In the genomic region with DNA sequence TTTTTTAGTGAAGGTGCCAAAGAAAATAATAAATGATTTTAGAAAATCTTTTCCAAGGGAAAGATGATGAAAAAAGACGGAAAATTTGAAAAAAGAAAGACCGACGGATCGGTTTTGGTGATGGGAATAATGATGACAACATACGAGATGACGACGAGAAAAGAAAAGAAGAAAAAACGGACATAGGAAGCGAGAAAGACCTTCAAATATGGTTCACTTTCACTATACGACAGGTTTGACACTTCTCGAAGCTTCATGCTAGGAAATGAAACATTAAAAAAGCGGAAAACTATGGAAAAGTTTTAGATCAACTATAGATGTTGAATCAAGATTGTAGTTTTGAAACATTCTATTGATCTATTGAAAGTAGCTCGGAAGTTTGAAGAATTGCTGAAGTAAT, we compare ENCODE assay signal across 4 worm cellular contexts.
TF ChIP-seq lines count a peak whose summit lies in the region.

No protein-coding gene starts in this region.

TF ChIP-seq in whole organism, L1 larva, 84 proteins besides CTCF, POLR2A, EP300 and RAD21:
- TF ChIP-seq blmp-1 (tag; optimal IDR thresholded peaks at IDR 0.05; lab: Kevin White, UChicago), result peak; percentile 97
- no peak for TF ChIP-seq ets-5 (GFP tag; IDR thresholded peaks at IDR 0.05; lab: Robert Waterston, UW)
- no peak for TF ChIP-seq mab-9 (GFP tag; IDR thresholded peaks at IDR 0.05; lab: Robert Waterston, UW)
- peak; percentile 28 for TF ChIP-seq lin-14 (GFP tag; optimal IDR thresholded peaks at IDR 0.05; lab: Kevin White, UChicago)
- TF ChIP-seq sup-37 (GFP tag; optimal IDR thresholded peaks at IDR 0.05; lab: Kevin White, UChicago), result no peak
- no peak for TF ChIP-seq nhr-71 (tag; optimal IDR thresholded peaks at IDR 0.05; lab: Kevin White, UChicago)
- peak; percentile 74 for TF ChIP-seq nhr-85 (tag; lab: Kevin White, UChicago)

TF ChIP-seq in whole organism, L2 larva, 48 proteins besides CTCF, POLR2A, EP300 and RAD21:
- TF ChIP-seq ztf-11 (tag; optimal IDR thresholded peaks at IDR 0.05; lab: Kevin White, UChicago), result no peak
- peak; percentile 84 for TF ChIP-seq blmp-1 (tag; optimal IDR thresholded peaks at IDR 0.05; lab: Kevin White, UChicago; ENCODE audit: insufficient read depth)
- peak; percentile 2 for TF ChIP-seq sem-4 (tag; optimal IDR thresholded peaks at IDR 0.05; lab: Kevin White, UChicago)

TF ChIP-seq in whole organism, L3 larva, 47 proteins besides CTCF, POLR2A, EP300 and RAD21:
- TF ChIP-seq nhr-23 (tag; optimal IDR thresholded peaks at IDR 0.05; lab: Kevin White, UChicago) (peak; percentile 65), nhr-12 (tag; optimal IDR thresholded peaks at IDR 0.05; lab: Kevin White, UChicago) (no peak), pqm-1 (tag; optimal IDR thresholded peaks at IDR 0.05; lab: Kevin White, UChicago) (no peak), nhr-11 (tag; optimal IDR thresholded peaks at IDR 0.05; lab: Kevin White, UChicago) (no peak), nhr-25 (tag; optimal IDR thresholded peaks at IDR 0.05; lab: Kevin White, UChicago) (peak; percentile 81), mml-1 (tag; optimal IDR thresholded peaks at IDR 0.05; lab: Kevin White, UChicago) (no peak), tbx-2 (tag; optimal IDR thresholded peaks at IDR 0.05; lab: Kevin White, UChicago) (no peak), lsy-12 (tag; optimal IDR thresholded peaks at IDR 0.05; lab: Kevin White, UChicago) (no peak), nhr-237 (tag; optimal IDR thresholded peaks at IDR 0.05; lab: Kevin White, UChicago) (no peak), elt-3 (tag; optimal IDR thresholded peaks at IDR 0.05; lab: Kevin White, UChicago) (no peak), R02D3.7 (tag; optimal IDR thresholded peaks at IDR 0.05; lab: Kevin White, UChicago) (no peak), ceh-9 (tag; optimal IDR thresholded peaks at IDR 0.05; lab: Kevin White, UChicago) (no peak), egl-27 (tag; optimal IDR thresholded peaks at IDR 0.05; lab: Kevin White, UChicago) (no peak), fos-1 (tag; optimal IDR thresholded peaks at IDR 0.05; lab: Kevin White, UChicago) (no peak)

TF ChIP-seq in whole organism, L4 larva, 104 proteins besides CTCF, POLR2A, EP300 and RAD21:
- no peak for TF ChIP-seq nhr-48 (tag; optimal IDR thresholded peaks at IDR 0.05; lab: Kevin White, UChicago)
- no peak for TF ChIP-seq attf-4 (tag; optimal IDR thresholded peaks at IDR 0.05; lab: Kevin White, UChicago)
- no peak for TF ChIP-seq nhr-76 (tag; optimal IDR thresholded peaks at IDR 0.05; lab: Kevin White, UChicago)
- TF ChIP-seq ceh-20 (GFP tag; IDR thresholded peaks at IDR 0.05; lab: Robert Waterston, UW), result no peak
- no peak for TF ChIP-seq lin-13 (GFP tag; optimal IDR thresholded peaks at IDR 0.05; lab: Kevin White, UChicago)
- peak in 1 of 2 experiments; percentile 17 for TF ChIP-seq unc-62 (GFP tag; optimal IDR thresholded peaks at IDR 0.05 in 1 of 2; lab: Kevin White, UChicago)
- no peak for TF ChIP-seq unc-62 (tag; optimal IDR thresholded peaks at IDR 0.05; lab: Kevin White, UChicago)
- TF ChIP-seq nhr-28 (tag; optimal IDR thresholded peaks at IDR 0.05; lab: Kevin White, UChicago), result peak; percentile 23
- TF ChIP-seq dve-1 (tag; optimal IDR thresholded peaks at IDR 0.05; lab: Kevin White, UChicago; ENCODE audit: insufficient read depth), result peak; percentile 2
